Worm (Caenorhabditis elegans): ENCODE data around the gene C17G10.13.

DNA sequence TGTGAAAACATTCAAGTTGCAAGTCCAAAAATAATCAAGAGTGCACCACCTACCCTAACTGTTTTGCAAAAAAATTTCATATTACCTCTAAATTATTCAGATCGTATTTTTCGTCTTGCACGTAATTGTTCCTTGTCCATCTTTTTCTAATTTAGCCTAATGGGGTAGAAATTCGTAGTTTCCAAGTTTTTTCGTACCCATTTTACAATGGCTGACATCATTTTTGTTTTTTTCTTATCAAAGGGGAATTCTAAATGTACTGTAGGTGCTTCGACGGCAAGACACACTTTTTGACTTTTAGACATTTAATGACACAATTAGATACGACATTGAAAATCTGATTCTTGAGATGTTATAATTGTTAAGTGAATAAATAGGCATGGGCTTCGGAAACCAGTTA lies 14.9 kb upstream of the C17G10.13 start:
- TF ChIP-seq cog-1 (tag; optimal IDR thresholded peaks at IDR 0.05) = no peak
- TF ChIP-seq ref-1 (GFP tag; conservative IDR thresholded peaks at IDR 0.05) = no peak
- TF ChIP-seq ztf-29 (GFP tag; IDR thresholded peaks at IDR 0.05) = no peak
- TF ChIP-seq T22C8.4 (GFP tag; IDR thresholded peaks at IDR 0.05) = no peak
- no peak for TF ChIP-seq flt-1 (GFP tag; IDR thresholded peaks at IDR 0.05)
- no peak for TF ChIP-seq tab-1 (GFP tag; IDR thresholded peaks at IDR 0.05)
- no peak for TF ChIP-seq klf-2 (GFP tag; conservative IDR thresholded peaks at IDR 0.05)
- TF ChIP-seq ztf-23 (GFP tag; IDR thresholded peaks at IDR 0.05) = no peak
- no peak for TF ChIP-seq med-1 (GFP tag; optimal IDR thresholded peaks at IDR 0.05; ENCODE audit: insufficient read depth)

Data from whole organism, midembryonic.